Fruit fly (Drosophila melanogaster): ENCODE data around the gene Msr-110.

DNA sequence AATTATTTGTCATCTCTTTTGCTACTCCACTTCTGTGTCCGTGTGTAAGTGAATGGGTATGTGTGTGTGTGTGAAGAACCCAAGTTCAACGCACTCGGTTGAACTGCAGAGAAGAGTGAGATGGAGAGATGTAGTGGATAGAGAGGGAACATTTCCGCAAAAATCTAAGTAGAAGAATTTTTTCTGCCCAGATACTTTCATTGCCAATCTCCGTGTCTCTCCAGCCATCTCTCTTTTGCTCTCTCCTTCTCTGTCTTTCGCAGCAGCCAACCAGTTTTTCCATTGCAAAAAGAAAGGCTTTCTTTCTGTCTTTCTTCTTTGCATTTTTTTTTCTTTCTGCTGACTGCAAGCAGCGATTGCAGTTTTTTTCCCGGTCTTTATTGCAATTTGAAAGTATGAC is 41.5 kb upstream of the Msr-110 start:
- TF ChIP-seq eg (GFP tag; IDR thresholded peaks at IDR 0.05) (no peak), CG6854 (GFP tag; optimal IDR thresholded peaks at IDR 0.05) (no peak), Hr39 (GFP tag; optimal IDR thresholded peaks at IDR 0.05) (no peak), Gug (GFP tag; IDR thresholded peaks at IDR 0.05) (no peak), Lpt (GFP tag; optimal IDR thresholded peaks at IDR 0.05) (no peak)

All from whole organism, prepupa.